Fruit fly (Drosophila melanogaster) whole organism, embryonic: ENCODE results near the gene ca.

Source experiments
- CG10321 ChIP-seq: fragments of 200-800 bp; sonication (Bioruptor generic); IDR thresholded peaks from 2 replicates; pipeline ENCODE4 v1.3.6; 2022; ENCODE audit warnings: missing biosample characterization, missing genetic modification characterization
- CG10543 ChIP-seq: fragments of 200-800 bp; sonication (Bioruptor generic); optimal IDR thresholded peaks from 3 replicates; lab custom pipeline; 2017; ENCODE audit warnings: missing biosample characterization, mild to moderate bottlenecking, missing genetic modification characterization, moderate library complexity
- CG11247 ChIP-seq: fragments of 200-800 bp; sonication (Bioruptor generic); IDR thresholded peaks from 2 replicates; pipeline ENCODE4 v1.3.6; 2022; ENCODE audit warnings: missing biosample characterization, missing genetic modification characterization
- CG12155 ChIP-seq: fragments of 200-800 bp; sonication (Bioruptor generic); optimal IDR thresholded peaks from 3 replicates; lab custom pipeline; 2016; ENCODE audit warnings: missing biosample characterization, missing genetic modification characterization
- CG12744 ChIP-seq: fragments of 200-800 bp; sonication (Bioruptor generic); optimal IDR thresholded peaks from 2 replicates; lab custom pipeline; 2016; ENCODE audit warnings: missing biosample characterization, missing genetic modification characterization
- CG1647 ChIP-seq: fragments of 200-800 bp; sonication (Bioruptor generic); optimal IDR thresholded peaks from 3 replicates; lab custom pipeline; 2016; ENCODE audit warnings: missing biosample characterization, missing genetic modification characterization
- CG17568 ChIP-seq: fragments of 200-800 bp; sonication (Bioruptor generic); optimal IDR thresholded peaks from 2 replicates; lab custom pipeline; 2018; ENCODE audit warnings: missing biosample characterization, mild to moderate bottlenecking, missing genetic modification characterization, moderate library complexity
- CG17912 ChIP-seq: fragments of 200-800 bp; sonication (Bioruptor generic); optimal IDR thresholded peaks from 2 replicates; lab custom pipeline; 2018; ENCODE audit warnings: missing biosample characterization, mild to moderate bottlenecking, missing genetic modification characterization
- CG18011 ChIP-seq: fragments of 200-800 bp; sonication (Bioruptor generic); optimal IDR thresholded peaks from 2 replicates; lab custom pipeline; 2017; ENCODE audit warnings: missing biosample characterization, missing genetic modification characterization, mild to moderate bottlenecking, moderate library complexity, missing genotype
- CG3065 ChIP-seq: fragments of 200-800 bp; sonication (Bioruptor generic); optimal IDR thresholded peaks from 2 replicates; lab custom pipeline; 2016; ENCODE audit warnings: missing biosample characterization, missing genetic modification characterization
- CG3995 ChIP-seq: fragments of 200-800 bp; sonication (Bioruptor generic); optimal IDR thresholded peaks from 3 replicates; lab custom pipeline; 2016; ENCODE audit warnings: missing biosample characterization, missing genetic modification characterization
- CG4404 ChIP-seq: fragments of 200-800 bp; sonication (Bioruptor generic); IDR thresholded peaks from 2 replicates; pipeline ENCODE4 v1.3.6; 2022; ENCODE audit warnings: missing biosample characterization, missing genetic modification characterization
- CG4617 ChIP-seq: fragments of 200-800 bp; sonication (Bioruptor generic); optimal IDR thresholded peaks from 3 replicates; lab custom pipeline; 2016; ENCODE audit warnings: missing biosample characterization, missing genetic modification characterization, borderline replicate concordance
- CG4820 ChIP-seq: fragments of 200-800 bp; sonication (Bioruptor generic); optimal IDR thresholded peaks from 3 replicates; lab custom pipeline; 2016; ENCODE audit warnings: missing biosample characterization, missing genetic modification characterization
- CG6813 ChIP-seq: fragments of 200-800 bp; sonication (Bioruptor generic); optimal IDR thresholded peaks from 2 replicates; lab custom pipeline; 2017; ENCODE audit warnings: missing biosample characterization, missing genetic modification characterization, mild to moderate bottlenecking, moderate library complexity, missing genetic modification reagents
- CG6854 ChIP-seq: fragments of 200-800 bp; sonication (Bioruptor generic); optimal IDR thresholded peaks from 3 replicates; lab custom pipeline; 2017; ENCODE audit warnings: missing biosample characterization, mild to moderate bottlenecking, missing genetic modification characterization
- CG8281 ChIP-seq: fragments of 200-800 bp; sonication (Bioruptor generic); optimal IDR thresholded peaks from 2 replicates; lab custom pipeline; 2018; ENCODE audit warnings: missing biosample characterization, mild to moderate bottlenecking, missing genetic modification characterization, moderate library complexity
- CG8765 ChIP-seq: fragments of 200-800 bp; sonication (Bioruptor generic); IDR thresholded peaks from 2 replicates; pipeline ENCODE4 v1.3.6; 2022; ENCODE audit warnings: missing biosample characterization, missing genetic modification characterization
- CG9876 ChIP-seq: fragments of 200-800 bp; sonication (Bioruptor generic); optimal IDR thresholded peaks from 2 replicates; lab custom pipeline; 2016; ENCODE audit warnings: missing biosample characterization, missing genetic modification characterization
- CG9932 ChIP-seq: fragments of 200-800 bp; sonication (Bioruptor generic); IDR thresholded peaks from 2 replicates; pipeline ENCODE4 v1.3.6; 2022; ENCODE audit warnings: missing biosample characterization, missing genetic modification characterization
- CHES-1-like ChIP-seq: fragments of 200-800 bp; sonication (Bioruptor generic); optimal IDR thresholded peaks from 2 replicates; lab custom pipeline; 2016; ENCODE audit warnings: missing biosample characterization, missing genetic modification characterization
- Chrac-16 ChIP-seq: fragments of 200-800 bp; sonication (Bioruptor generic); optimal IDR thresholded peaks from 3 replicates; lab custom pipeline; 2016; ENCODE audit warnings: missing biosample characterization, missing genetic modification characterization
- CkIIα-i1 ChIP-seq: fragments of 200-800 bp; sonication (Bioruptor generic); IDR thresholded peaks from 2 replicates; pipeline ENCODE4 v1.3.6; 2022; ENCODE audit warnings: missing biosample characterization, missing genetic modification characterization
- D19B ChIP-seq: fragments of 200-800 bp; sonication (Bioruptor generic); optimal IDR thresholded peaks from 2 replicates; lab custom pipeline; 2017; ENCODE audit warnings: missing biosample characterization, mild to moderate bottlenecking, missing genetic modification characterization
- HLH4C ChIP-seq: fragments of 200-800 bp; sonication (Bioruptor generic); IDR thresholded peaks from 3 replicates; pipeline ENCODE4 v1.3.6; 2022; ENCODE audit warnings: missing biosample characterization, missing genetic modification characterization; ENCODE audit not compliant: partially characterized antibody
- HLH54F ChIP-seq: fragments of 200-800 bp; sonication (Bioruptor generic); optimal IDR thresholded peaks from 3 replicates; lab custom pipeline; 2016; ENCODE audit warnings: missing biosample characterization, missing genetic modification characterization
- Hsf ChIP-seq: fragments of 200-800 bp; sonication (Bioruptor generic); optimal IDR thresholded peaks from 3 replicates; lab custom pipeline; 2016; ENCODE audit warnings: missing biosample characterization, missing genetic modification characterization
- Kr ChIP-seq: fragments of 200-800 bp; sonication (Bioruptor generic); optimal IDR thresholded peaks from 2 replicates; lab custom pipeline; 2017; ENCODE audit warnings: missing biosample characterization, mild to moderate bottlenecking, missing genetic modification characterization
- Lpt ChIP-seq: fragments of >200 bp; optimal IDR thresholded peaks from 2 replicates; lab custom pipeline; 2018; ENCODE audit warnings: missing biosample characterization, missing genetic modification characterization
- MESR4 ChIP-seq: fragments of 200-800 bp; sonication (Bioruptor generic); optimal IDR thresholded peaks from 2 replicates; lab custom pipeline; 2018; ENCODE audit warnings: missing biosample characterization, mild to moderate bottlenecking, missing genetic modification characterization, moderate library complexity
- MTF-1 ChIP-seq: fragments of 200-800 bp; sonication (Bioruptor generic); optimal IDR thresholded peaks from 2 replicates; lab custom pipeline; 2018; ENCODE audit warnings: missing biosample characterization, mild to moderate bottlenecking, missing genetic modification characterization, borderline replicate concordance
- PHDP ChIP-seq: fragments of 200-800 bp; sonication (Bioruptor generic); optimal IDR thresholded peaks from 3 replicates; lab custom pipeline; 2018; ENCODE audit warnings: missing biosample characterization, mild to moderate bottlenecking, missing genetic modification characterization, moderate library complexity
- Six4 ChIP-seq: fragments of 200-800 bp; sonication (Bioruptor generic); optimal IDR thresholded peaks from 2 replicates; lab custom pipeline; 2016; ENCODE audit warnings: missing biosample characterization, missing genetic modification characterization
- ap ChIP-seq: fragments of 200-800 bp; sonication (Bioruptor generic); IDR thresholded peaks from 2 replicates; pipeline ENCODE4 v1.3.6; 2022; ENCODE audit warnings: missing biosample characterization, missing genetic modification characterization
- az2 ChIP-seq: fragments of 200-800 bp; sonication (Bioruptor generic); optimal IDR thresholded peaks from 3 replicates; lab custom pipeline; 2016; ENCODE audit warnings: missing biosample characterization, missing genetic modification characterization
- chif ChIP-seq, 2 experiments: fragments of 200-800 bp; sonication (Bioruptor generic); optimal IDR thresholded peaks; 3 replicates each; lab custom pipeline; 2016; ENCODE audit warnings: missing biosample characterization in 2 of 2, missing genetic modification characterization in 2 of 2
- chinmo ChIP-seq: fragments of 200-800 bp; sonication (Bioruptor generic); IDR thresholded peaks from 4 replicates; pipeline ENCODE4 v1.3.6; 2022; ENCODE audit warnings: missing biosample characterization, missing genetic modification characterization; ENCODE audit not compliant: partially characterized antibody
- esg ChIP-seq: fragments of 200-800 bp; sonication (Bioruptor generic); conservative IDR thresholded peaks from 2 replicates; pipeline ENCODE4 v1.3.6; 2022; ENCODE audit warnings: missing biosample characterization, missing genetic modification characterization
- kay ChIP-seq: fragments of 200-800 bp; sonication (Bioruptor generic); optimal IDR thresholded peaks from 2 replicates; lab custom pipeline; 2016; ENCODE audit warnings: missing biosample characterization, missing genetic modification characterization
- ken ChIP-seq: fragments of 200-800 bp; sonication (Bioruptor generic); IDR thresholded peaks from 3 replicates; pipeline ENCODE4 v1.3.6; 2022; ENCODE audit warnings: missing biosample characterization, missing genetic modification characterization
- mirr ChIP-seq: fragments of 200-800 bp; sonication (Bioruptor generic); optimal IDR thresholded peaks from 3 replicates; lab custom pipeline; 2018; ENCODE audit warnings: missing biosample characterization, mild to moderate bottlenecking, missing genetic modification characterization
- psq ChIP-seq: fragments of 200-800 bp; sonication (Bioruptor generic); optimal IDR thresholded peaks from 2 replicates; lab custom pipeline; 2017; ENCODE audit warnings: missing biosample characterization, missing genetic modification characterization
- run ChIP-seq: fragments of 200-800 bp; sonication (Bioruptor generic); optimal IDR thresholded peaks from 3 replicates; lab custom pipeline; 2018; ENCODE audit warnings: missing biosample characterization, mild to moderate bottlenecking, missing genetic modification characterization
- sob ChIP-seq: fragments of 200-800 bp; sonication (Bioruptor generic); IDR thresholded peaks from 2 replicates; pipeline ENCODE4 v1.3.6; 2022; ENCODE audit warnings: missing biosample characterization, missing genetic modification characterization
- tgo ChIP-seq: fragments of 200-800 bp; sonication (Bioruptor generic); IDR thresholded peaks from 3 replicates; pipeline ENCODE4 v1.3.6; 2022; ENCODE audit warnings: missing biosample characterization, missing genetic modification characterization
- tio ChIP-seq: fragments of 200-800 bp; sonication (Bioruptor generic); optimal IDR thresholded peaks from 2 replicates; lab custom pipeline; 2017; ENCODE audit warnings: missing biosample characterization, missing genetic modification characterization, inconsistent platforms
- tx ChIP-seq: fragments of 200-800 bp; sonication (Bioruptor generic); optimal IDR thresholded peaks from 2 replicates; lab custom pipeline; 2016; ENCODE audit warnings: missing biosample characterization, missing genetic modification characterization
- vnd ChIP-seq: fragments of 200-800 bp; sonication (Bioruptor generic); IDR thresholded peaks from 3 replicates; pipeline ENCODE4 v1.3.6; 2022; ENCODE audit warnings: missing biosample characterization, missing genetic modification characterization; ENCODE audit not compliant: partially characterized antibody
- wek ChIP-seq: fragments of 200-800 bp; sonication (Bioruptor generic); optimal IDR thresholded peaks from 3 replicates; lab custom pipeline; 2018; ENCODE audit warnings: missing biosample characterization, mild to moderate bottlenecking, missing genetic modification characterization, moderate library complexity

ca gene

DNA sequence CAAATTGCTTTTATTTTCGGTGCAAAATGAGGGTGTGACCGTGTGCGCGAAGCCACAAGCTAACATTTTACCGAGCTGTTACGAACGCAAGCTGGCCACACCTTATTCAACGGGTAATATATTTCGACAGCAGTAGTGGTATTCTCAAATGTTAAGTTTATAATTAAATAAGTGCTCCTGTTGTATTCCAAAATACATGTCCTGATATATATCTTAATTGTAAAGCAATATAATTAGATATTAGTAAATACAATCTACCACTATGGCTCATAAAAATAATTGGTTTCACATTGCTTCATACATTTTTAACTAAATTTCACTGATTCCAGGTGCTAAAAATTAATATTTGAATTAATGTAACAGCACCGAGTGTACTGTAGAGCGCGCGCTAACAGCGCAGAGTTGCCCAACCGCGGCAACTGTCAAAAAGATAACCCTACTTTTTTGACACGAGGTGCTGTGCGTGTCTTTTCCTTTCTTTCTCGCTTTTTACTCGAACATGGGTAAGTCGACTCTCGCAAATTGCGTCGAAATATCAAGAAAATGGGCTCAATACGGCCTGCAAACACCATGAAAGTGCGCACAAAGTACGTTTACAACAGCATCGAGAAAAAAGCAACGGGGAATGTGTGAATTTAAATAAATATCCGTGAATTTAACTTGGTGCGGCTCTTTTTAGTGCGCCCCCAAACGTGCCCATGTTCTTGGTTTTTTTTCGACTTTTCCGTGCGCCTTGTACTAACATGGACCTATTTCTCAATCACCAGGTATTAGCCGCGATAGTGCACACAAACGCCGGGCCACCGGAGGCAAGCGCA is 55.0 kb downstream of the ca start, which contains the start of the genes CG15514 and RpS8 (continued):
- peak; percentile 61 for TF ChIP-seq Kr (GFP tag; lab: Kevin White, UChicago)
- no peak for TF ChIP-seq ap (GFP tag; lab: Robert Waterston, UW)
- no peak for TF ChIP-seq CG1647 (GFP tag; lab: Kevin White, UChicago)
- TF ChIP-seq CG10321 (GFP tag; lab: Robert Waterston, UW): no peak
- TF ChIP-seq CG10543 (GFP tag; lab: Kevin White, UChicago): peak; percentile 87
- peak; percentile 26 for TF ChIP-seq Six4 (GFP tag; lab: Kevin White, UChicago)
- no peak for TF ChIP-seq CG4404 (GFP tag; lab: Robert Waterston, UW)
- TF ChIP-seq HLH54F (GFP tag; lab: Kevin White, UChicago): no peak
- no peak for TF ChIP-seq Chrac-16
- peak; percentile 65 for TF ChIP-seq CG9932
- TF ChIP-seq kay (GFP tag; lab: Kevin White, UChicago): no peak
- TF ChIP-seq tio: no peak
- TF ChIP-seq CHES-1-like (GFP tag; lab: Kevin White, UChicago): peak; percentile 39
- 0 out of 2 replicates have a peak, but pooled peaks have one; percentile 28 for TF ChIP-seq CG11247 (GFP tag; lab: Robert Waterston, UW)
- TF ChIP-seq chinmo: 0 out of 4 replicates have a peak, but pooled peaks have one; percentile 6
- TF ChIP-seq MTF-1 (GFP tag; lab: Kevin White, UChicago): peak; percentile 65
- TF ChIP-seq tx (GFP tag; lab: Kevin White, UChicago): peak; percentile 7
- no peak for TF ChIP-seq CG12744
- peak; percentile 19 for TF ChIP-seq CG12155 (GFP tag; lab: Kevin White, UChicago)
- no peak for TF ChIP-seq CG18011
- TF ChIP-seq CG4820 (GFP tag; lab: Kevin White, UChicago): peak; percentile 21
- no peak; the same call in 1 of the 2 replicates for TF ChIP-seq esg (GFP tag; lab: Robert Waterston, UW)
- 0 out of 3 replicates have a peak, but pooled peaks have one; percentile 38 for TF ChIP-seq ken
- TF ChIP-seq CG6813 (GFP tag; lab: Kevin White, UChicago): peak; percentile 49
- TF ChIP-seq CG8281 (tag; lab: Kevin White, UChicago): no peak
- no peak for TF ChIP-seq psq
- TF ChIP-seq CG9876: peak; percentile 6
- no peak for TF ChIP-seq CG3065
- peak; percentile 55 for TF ChIP-seq CG4617 (GFP tag; lab: Kevin White, UChicago)
- TF ChIP-seq CG17912 (GFP tag; lab: Kevin White, UChicago): peak; percentile 63
- no peak for TF ChIP-seq vnd (GFP tag; lab: Robert Waterston, UW)
- TF ChIP-seq sob (GFP tag; lab: Robert Waterston, UW): peak; percentile 52; the same call in 1 of the 2 replicates
- peak; percentile 25 for TF ChIP-seq run (tag; lab: Kevin White, UChicago)
- TF ChIP-seq MESR4: peak; percentile 97
- peak; percentile 73 for TF ChIP-seq mirr (GFP tag; lab: Kevin White, UChicago)
- peak; percentile 37; the same call in 1 of the 3 replicates for TF ChIP-seq tgo (GFP tag; lab: Robert Waterston, UW)
- no peak for TF ChIP-seq Lpt (GFP tag; lab: Kevin White, UChicago)
- peak; percentile 3 for TF ChIP-seq Hsf
- TF ChIP-seq CkIIα-i1 (GFP tag; lab: Robert Waterston, UW): no peak
- no peak for TF ChIP-seq CG17568 (GFP tag; lab: Kevin White, UChicago)
- 0 out of 3 replicates have a peak, but pooled peaks have one; percentile 16 for TF ChIP-seq HLH4C (GFP tag; lab: Robert Waterston, UW)
- peak; percentile 57 for TF ChIP-seq PHDP (tag; lab: Kevin White, UChicago)
- no peak for TF ChIP-seq CG8765
- TF ChIP-seq CG3995 (GFP tag; lab: Kevin White, UChicago): peak; percentile 69
- no peak for TF ChIP-seq chif (GFP tag; optimal IDR thresholded peaks at IDR 0.05; lab: Kevin White, UChicago)
- no peak for TF ChIP-seq CG6854 (GFP tag; lab: Kevin White, UChicago)
- TF ChIP-seq D19B: peak; percentile 49
- TF ChIP-seq wek: peak; percentile 90
- peak; percentile 29 for TF ChIP-seq az2
